Fruit fly (Drosophila melanogaster): ENCODE measurements around the gene Pfdn5.

The Pfdn5 gene

DNA sequence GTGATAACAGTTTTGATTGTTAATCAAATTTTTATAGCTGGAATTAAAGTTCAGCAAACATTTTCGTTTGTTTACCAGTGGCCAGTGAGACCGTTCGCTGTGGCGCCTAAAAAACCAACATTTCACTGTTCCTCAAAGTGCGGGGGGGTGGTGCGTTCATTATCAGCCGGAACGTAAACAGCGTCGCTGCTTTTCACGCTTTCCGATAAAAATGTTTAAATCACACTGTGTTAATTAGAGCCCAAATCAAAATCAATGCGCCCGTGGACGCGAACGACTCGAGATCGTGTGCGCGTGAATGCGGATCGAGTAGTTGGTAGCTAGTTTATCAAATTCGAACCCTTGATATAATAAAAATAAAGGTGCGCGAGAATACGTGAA, 39.0 kb upstream of the Pfdn5 start, which contains the start of gene CG34376 (continued):
- TF ChIP-seq Doc2 (GFP tag; IDR thresholded peaks at IDR 0.05) (no peak), CG13624 (GFP tag; optimal IDR thresholded peaks at IDR 0.05) (no peak), CG11093 (GFP tag; IDR thresholded peaks at IDR 0.05) (no peak), H15 (GFP tag; IDR thresholded peaks at IDR 0.05) (no peak), CG1024 (GFP tag; IDR thresholded peaks at IDR 0.05) (0 out of 2 replicates have a peak, but pooled peaks have one; percentile 5), knrl (GFP tag; IDR thresholded peaks at IDR 0.05; ENCODE audit: partially characterized antibody) (no peak; the same call in 2 of the 3 replicates), otp (GFP tag; IDR thresholded peaks at IDR 0.05) (peak; percentile 78; the same call in 2 of the 3 replicates), Fer2 (tag; optimal IDR thresholded peaks at IDR 0.05) (no peak), H2.0 (GFP tag; IDR thresholded peaks at IDR 0.05) (peak; percentile 47; the same call in 1 of the 2 replicates), bigmax (GFP tag; optimal IDR thresholded peaks at IDR 0.05) (no peak), pum (GFP tag; optimal IDR thresholded peaks at IDR 0.05) (no peak), CG18262 (tag; optimal IDR thresholded peaks at IDR 0.05) (peak; percentile 29), CG2678 (tag; optimal IDR thresholded peaks at IDR 0.05) (peak; percentile 38), sug (tag; optimal IDR thresholded peaks at IDR 0.05) (peak; percentile 61), ac (GFP tag; optimal IDR thresholded peaks at IDR 0.05) (no peak), mam (GFP tag; optimal IDR thresholded peaks at IDR 0.05) (peak; percentile 10), wor (GFP tag; IDR thresholded peaks at IDR 0.05) (no peak), CG4404 (GFP tag; IDR thresholded peaks at IDR 0.05) (no peak), Doc3 (GFP tag; IDR thresholded peaks at IDR 0.05; ENCODE audit: partially characterized antibody) (no peak), cad (GFP tag; optimal IDR thresholded peaks at IDR 0.05) (no peak), CG10209 (GFP tag; optimal IDR thresholded peaks at IDR 0.05) (no peak), CG12219 (GFP tag; optimal IDR thresholded peaks at IDR 0.05) (peak; percentile 9), gce (GFP tag; IDR thresholded peaks at IDR 0.05) (0 out of 3 replicates have a peak, but pooled peaks have one; percentile 19), CG11504 (tag; optimal IDR thresholded peaks at IDR 0.05) (no peak), CG10274 (GFP tag; optimal IDR thresholded peaks at IDR 0.05) (no peak), phol (tag; optimal IDR thresholded peaks at IDR 0.05) (peak; percentile 49), hb (GFP tag; IDR thresholded peaks at IDR 0.05; ENCODE audit: partially characterized antibody) (no peak), odd (GFP tag; optimal IDR thresholded peaks at IDR 0.05) (peak; percentile 29), Med (GFP tag) (peak; percentile 90), CG16863 (GFP tag; optimal IDR thresholded peaks at IDR 0.05) (no peak), ham (GFP tag; IDR thresholded peaks at IDR 0.05) (peak; percentile 61; the same call in 1 of the 2 replicates), CG14441 (GFP tag; IDR thresholded peaks at IDR 0.05) (peak; percentile 69; the same call in 1 of the 2 replicates), CG6791 (GFP tag; IDR thresholded peaks at IDR 0.05; ENCODE audit: partially characterized antibody) (peak; percentile 57; the same call in 2 of the 3 replicates), gro (GFP tag; optimal IDR thresholded peaks at IDR 0.05) (peak; percentile 55), ab (GFP tag; optimal IDR thresholded peaks at IDR 0.05) (no peak), lmd (GFP tag; IDR thresholded peaks at IDR 0.05) (peak; percentile 45), Six4 (GFP tag; optimal IDR thresholded peaks at IDR 0.05) (no peak), BEAF-32 (GFP tag; optimal IDR thresholded peaks at IDR 0.05) (peak; percentile 56), CG8765 (GFP tag; IDR thresholded peaks at IDR 0.05) (no peak), Hand (GFP tag; optimal IDR thresholded peaks at IDR 0.05) (no peak), CG7786 (GFP tag; optimal IDR thresholded peaks at IDR 0.05) (no peak), CG31388 (GFP tag; optimal IDR thresholded peaks at IDR 0.05) (no peak), Myb (GFP tag; optimal IDR thresholded peaks at IDR 0.05) (peak; percentile 50), fd64A (GFP tag; optimal IDR thresholded peaks at IDR 0.05) (no peak), CG13894 (tag; optimal IDR thresholded peaks at IDR 0.05) (no peak), eyg (GFP tag; optimal IDR thresholded peaks at IDR 0.05) (no peak), NFAT (GFP tag; IDR thresholded peaks at IDR 0.05) (peak; percentile 78), CG14667 (GFP tag; IDR thresholded peaks at IDR 0.05) (no peak), CG4707 (GFP tag; optimal IDR thresholded peaks at IDR 0.05) (peak; percentile 9), CG12659 (GFP tag; optimal IDR thresholded peaks at IDR 0.05) (peak; percentile 64), jigr1 (GFP tag; IDR thresholded peaks at IDR 0.05) (no peak)

All from whole organism, embryonic.